Fruit fly (Drosophila melanogaster): ENCODE data around the gene Bmcp.

- no peak for TF ChIP-seq CG8478 (optimal IDR thresholded peaks at IDR 0.05)
- TF ChIP-seq CTCF (optimal IDR thresholded peaks at IDR 0.05): no peak
These were observed 24.9 kb upstream of the Bmcp start for dm6 chr3L:11695827-11696226.
